Worm (Caenorhabditis elegans) whole organism, early embryonic: ENCODE results near the gene blos-4.

Experiments used
- B0310.2 ChIP-seq: sonication (generic microtip); optimal IDR thresholded peaks from 2 replicates; lab custom pipeline; 2016; ENCODE audit warnings: mild to moderate bottlenecking, missing genetic modification characterization, missing compliant biosample characterization
- ama-1 ChIP-seq: fragments of 150-350 bp; optimal IDR thresholded peaks from 2 replicates; lab custom pipeline; 2014
- hmbx-1 ChIP-seq: sonication (generic microtip); optimal IDR thresholded peaks from 2 replicates; lab custom pipeline; 2016; ENCODE audit warnings: mild to moderate bottlenecking, missing genetic modification characterization, missing compliant biosample characterization
- hnd-1 ChIP-seq: sonication (generic microtip); optimal IDR thresholded peaks from 2 replicates; lab custom pipeline; 2016; ENCODE audit warnings: missing genetic modification characterization, missing compliant biosample characterization
- scrt-1 ChIP-seq: fragments of 200-800 bp; sonication (Bioruptor generic); IDR thresholded peaks from 2 replicates; pipeline ENCODE4 v1.3.6; 2022; ENCODE audit warnings: missing genetic modification characterization, missing compliant biosample characterization
- tbx-11 ChIP-seq: fragments of 200-800 bp; sonication (Bioruptor generic); IDR thresholded peaks from 2 replicates; pipeline ENCODE4 v1.3.6; 2022; ENCODE audit warnings: missing genetic modification characterization, missing compliant biosample characterization
- tbx-37 ChIP-seq: fragments of 200-800 bp; sonication (Bioruptor generic); conservative IDR thresholded peaks from 2 replicates; pipeline ENCODE4 v1.3.6; 2022; ENCODE audit warnings: missing genetic modification reagents, missing genetic modification characterization, missing compliant biosample characterization
- tra-4 ChIP-seq: sonication (generic microtip); optimal IDR thresholded peaks from 2 replicates; lab custom pipeline; 2017; ENCODE audit warnings: missing genetic modification characterization, missing compliant biosample characterization

ce11 chrII:6221470-6221869 lies 23.6 kb upstream of the blos-4 start:
- TF ChIP-seq tbx-37 (GFP tag; lab: Robert Waterston, UW) (no peak), ama-1 (lab: Kevin White, UChicago) (no peak), scrt-1 (GFP tag; lab: Robert Waterston, UW) (no peak), hnd-1 (tag; lab: Kevin White, UChicago) (no peak), tra-4 (tag; lab: Kevin White, UChicago) (no peak), B0310.2 (no peak), hmbx-1 (tag; lab: Kevin White, UChicago) (no peak), tbx-11 (GFP tag; lab: Robert Waterston, UW) (no peak)
